Worm (Caenorhabditis elegans) whole organism, L1 larva: Measurements from ENCODE around the gene C14B1.12.

ENCODE experiments used
- C04F5.9 ChIP-seq: sonication (generic microtip); optimal IDR thresholded peaks from 2 replicates; lab custom pipeline; 2016; ENCODE audit warnings: missing genetic modification characterization, missing compliant biosample characterization
- C16A3.4 ChIP-seq: fragments of 150-350 bp; optimal IDR thresholded peaks from 2 replicates; lab custom pipeline; 2014; ENCODE audit warnings: missing biosample characterization, missing genetic modification characterization
- C34B4.2 ChIP-seq: sonication (generic microtip); optimal IDR thresholded peaks from 2 replicates; lab custom pipeline; 2017; ENCODE audit warnings: mild to moderate bottlenecking, missing genetic modification characterization, missing compliant biosample characterization
- aha-1 ChIP-seq: fragments of 150-350 bp; optimal IDR thresholded peaks from 2 replicates; lab custom pipeline; 2014; ENCODE audit warnings: missing biosample characterization, missing genetic modification characterization
- blmp-1 ChIP-seq: fragments of 150-350 bp; optimal IDR thresholded peaks from 2 replicates; lab custom pipeline; 2014; ENCODE audit warnings: missing biosample characterization, missing genetic modification characterization
- ceh-8 ChIP-seq: fragments of 200-800 bp; sonication (Bioruptor generic); optimal IDR thresholded peaks from 2 replicates; lab custom pipeline; 2018; ENCODE audit warnings: mild to moderate bottlenecking, missing genetic modification characterization, moderate library complexity, missing compliant biosample characterization
- ceh-90 ChIP-seq: sonication (generic microtip); optimal IDR thresholded peaks from 2 replicates; lab custom pipeline; 2016; ENCODE audit warnings: missing genetic modification characterization, missing compliant biosample characterization
- dpl-1 ChIP-seq, 3 experiments: fragments of 150-350 bp in 2 of 3; sonication (generic microtip) in 1 of 3; optimal IDR thresholded peaks; 2 replicates each; lab custom pipeline; 2014 to 2017; ENCODE audit warnings: missing biosample characterization in 3 of 3, missing genetic modification characterization in 3 of 3, missing genetic modification reagents in 3 of 3
- dsc-1 ChIP-seq: sonication (generic microtip); optimal IDR thresholded peaks from 2 replicates; lab custom pipeline; 2016; ENCODE audit warnings: mild to moderate bottlenecking, missing genetic modification characterization, missing compliant biosample characterization
- efl-1 ChIP-seq, 4 experiments: fragments of 150-350 bp; optimal IDR thresholded peaks in 3 of 4; peaks in 1 of 4; 1 replicate in 1 of 4; 2 replicates in 3 of 4; lab custom pipeline; 2014; ENCODE audit warnings: missing biosample characterization in 2 of 4, missing genetic modification characterization in 2 of 4, missing genetic modification reagents in 2 of 4
- elt-2 ChIP-seq: sonication (generic microtip); optimal IDR thresholded peaks from 2 replicates; lab custom pipeline; 2016; ENCODE audit warnings: missing genetic modification characterization, mild to moderate bottlenecking, inconsistent platforms, missing compliant biosample characterization, missing genetic modification reagents
- ets-5 ChIP-seq: fragments of 200-800 bp; sonication (Bioruptor generic); IDR thresholded peaks from 2 replicates; pipeline ENCODE4 v1.3.6; 2022; ENCODE audit warnings: missing genetic modification characterization, missing compliant biosample characterization
- fkh-4 ChIP-seq: sonication (generic microtip); optimal IDR thresholded peaks from 2 replicates; lab custom pipeline; 2016; ENCODE audit warnings: missing compliant biosample characterization, missing genetic modification characterization, borderline replicate concordance
- fkh-8 ChIP-seq: sonication (generic microtip); optimal IDR thresholded peaks from 2 replicates; lab custom pipeline; 2016; ENCODE audit warnings: mild to moderate bottlenecking, missing genetic modification characterization, missing compliant biosample characterization
- hlh-17 ChIP-seq: fragments of 200-800 bp; sonication (Bioruptor generic); optimal IDR thresholded peaks from 2 replicates; lab custom pipeline; 2018; ENCODE audit warnings: missing genetic modification characterization, mild to moderate bottlenecking, missing compliant biosample characterization, moderate library complexity, borderline replicate concordance
- hpl-2 ChIP-seq: fragments of 150-350 bp; optimal IDR thresholded peaks from 2 replicates; lab custom pipeline; 2014; ENCODE audit warnings: missing biosample characterization, missing genetic modification reagents, missing genetic modification characterization
- lin-14 ChIP-seq: fragments of 200-800 bp; sonication (Bioruptor generic); optimal IDR thresholded peaks from 2 replicates; lab custom pipeline; 2018; ENCODE audit warnings: mild to moderate bottlenecking, missing genetic modification characterization, moderate library complexity, missing compliant biosample characterization
- lin-35 ChIP-seq, 2 experiments: fragments of 150-350 bp; optimal IDR thresholded peaks; 2 replicates each; lab custom pipeline; 2014; ENCODE audit warnings: missing biosample characterization in 2 of 2, missing genetic modification characterization in 2 of 2, missing genetic modification reagents in 2 of 2
- lsy-2 ChIP-seq, 2 experiments: fragments of 150-350 bp; optimal IDR thresholded peaks; 2 replicates each; lab custom pipeline; 2014; ENCODE audit warnings: missing biosample characterization in 2 of 2, missing genetic modification characterization in 2 of 2
- mab-9 ChIP-seq: fragments of 200-800 bp; sonication (Bioruptor generic); IDR thresholded peaks from 2 replicates; pipeline ENCODE4 v1.3.6; 2022; ENCODE audit warnings: missing genetic modification reagents, missing genetic modification characterization, missing compliant biosample characterization
- mdl-1 ChIP-seq, 2 experiments: fragments of 150-350 bp; optimal IDR thresholded peaks; 2 replicates each; lab custom pipeline; 2014 to 2017; ENCODE audit warnings: missing biosample characterization in 2 of 2, missing genetic modification characterization in 2 of 2, inconsistent platforms in 1 of 2
- nhr-11 ChIP-seq: fragments of 150-350 bp; optimal IDR thresholded peaks from 2 replicates; lab custom pipeline; 2014; ENCODE audit warnings: missing biosample characterization, missing genetic modification characterization
- nhr-71 ChIP-seq: sonication (generic microtip); optimal IDR thresholded peaks from 2 replicates; lab custom pipeline; 2016; ENCODE audit warnings: mild to moderate bottlenecking, missing genetic modification characterization, moderate library complexity, missing compliant biosample characterization
- nhr-84 ChIP-seq: sonication (generic microtip); optimal IDR thresholded peaks from 2 replicates; lab custom pipeline; 2017; ENCODE audit warnings: missing biosample characterization, missing genetic modification characterization
- pag-3 ChIP-seq: sonication (generic microtip); optimal IDR thresholded peaks from 2 replicates; lab custom pipeline; 2017; ENCODE audit warnings: missing genetic modification characterization, mild to moderate bottlenecking, missing compliant biosample characterization, antibody characterized with exemption, borderline replicate concordance; ENCODE audit not compliant: insufficient read depth
- pax-3 ChIP-seq: fragments of 200-800 bp; sonication (Bioruptor generic); optimal IDR thresholded peaks from 2 replicates; lab custom pipeline; 2018; ENCODE audit warnings: mild to moderate bottlenecking, missing genetic modification characterization, moderate library complexity, missing compliant biosample characterization
- pqm-1 ChIP-seq: sonication (generic microtip); optimal IDR thresholded peaks from 3 replicates; lab custom pipeline; 2017; ENCODE audit warnings: missing biosample characterization, missing genetic modification characterization
- rnt-1 ChIP-seq: sonication (generic microtip); optimal IDR thresholded peaks from 2 replicates; lab custom pipeline; 2016; ENCODE audit warnings: mild to moderate bottlenecking, missing genetic modification characterization, moderate library complexity, missing compliant biosample characterization
- snpc-4 ChIP-seq: fragments of 150-350 bp; optimal IDR thresholded peaks from 2 replicates; lab custom pipeline; 2014; ENCODE audit warnings: missing biosample characterization, missing genetic modification characterization
- snu-23 ChIP-seq: sonication (generic microtip); optimal IDR thresholded peaks from 2 replicates; lab custom pipeline; 2016; ENCODE audit warnings: missing genetic modification characterization, missing compliant biosample characterization
- sptf-1 ChIP-seq: fragments of 150-350 bp; optimal IDR thresholded peaks from 2 replicates; lab custom pipeline; 2014; ENCODE audit warnings: missing biosample characterization, missing genetic modification characterization
- swsn-7 ChIP-seq: sonication (generic microtip); optimal IDR thresholded peaks from 2 replicates; lab custom pipeline; 2016; ENCODE audit warnings: missing genetic modification characterization, missing compliant biosample characterization
- xbp-1 ChIP-seq: sonication (generic microtip); optimal IDR thresholded peaks from 2 replicates; lab custom pipeline; 2016; ENCODE audit warnings: missing genetic modification characterization, missing compliant biosample characterization
- zip-4 ChIP-seq: fragments of 200-800 bp; sonication (Bioruptor generic); optimal IDR thresholded peaks from 2 replicates; lab custom pipeline; 2018; ENCODE audit warnings: mild to moderate bottlenecking, missing genetic modification characterization, moderate library complexity, missing compliant biosample characterization
- ztf-11 ChIP-seq, 2 experiments: sonication (generic microtip); optimal IDR thresholded peaks; 2 replicates each; lab custom pipeline; 2016 to 2017; ENCODE audit warnings: missing genetic modification characterization in 2 of 2, missing biosample characterization in 1 of 2, missing compliant biosample characterization in 1 of 2

Gene C14B1.12

ce11 chrIII:3768200-3768599 is 43.4 kb upstream of the C14B1.12 start, which contains the start of gene gmeb-3:
Gene gmeb-3, plus strand, starts transcription at chrIII:3768500.
- TF ChIP-seq xbp-1 (no peak), nhr-11 (tag; lab: Kevin White, UChicago) (no peak), efl-1 (optimal IDR thresholded peaks at IDR 0.05; lab: Kevin White, UChicago) (no peak), efl-1 (GFP tag; optimal IDR thresholded peaks at IDR 0.05 in 1 of 2; lab: Kevin White, UChicago) (no peak), mdl-1 (tag; optimal IDR thresholded peaks at IDR 0.05; lab: Kevin White, UChicago) (no peak), snu-23 (GFP tag; lab: Kevin White, UChicago) (no peak), lin-14 (no peak), aha-1 (tag; lab: Kevin White, UChicago) (no peak), hlh-17 (GFP tag; lab: Kevin White, UChicago) (no peak), zip-4 (GFP tag; lab: Kevin White, UChicago) (no peak)

ce11 chrIII:3765460-3765859 is 40.7 kb upstream of the C14B1.12 start, which contains the start of gene C44F1.1:
Gene C44F1.1, minus strand, starts transcription at chrIII:3765560.
- TF ChIP-seq dpl-1 (GFP tag; optimal IDR thresholded peaks at IDR 0.05; lab: Kevin White, UChicago) (no peak), ceh-8 (GFP tag; lab: Kevin White, UChicago) (peak; percentile 88), pqm-1 (tag; lab: Kevin White, UChicago) (no peak), nhr-71 (peak; percentile 33), fkh-8 (tag; lab: Kevin White, UChicago) (peak; percentile 14)

ce11 chrIII:3764584-3764983 is 39.8 kb upstream of the C14B1.12 start:
- TF ChIP-seq hpl-2 (GFP tag; lab: Kevin White, UChicago) (no peak), snpc-4 (peak; percentile 0)

- TF ChIP-seq elt-2: peak; percentile 24
- TF ChIP-seq efl-1 (optimal IDR thresholded peaks at IDR 0.05; lab: Kevin White, UChicago): no peak
- peak in 1 of 2 experiments; percentile 67 for TF ChIP-seq efl-1 (GFP tag; optimal IDR thresholded peaks at IDR 0.05 in 1 of 2; lab: Kevin White, UChicago)
- peak in 1 of 2 experiments; percentile 27 for TF ChIP-seq lin-35 (GFP tag; optimal IDR thresholded peaks at IDR 0.05; lab: Kevin White, UChicago)
- TF ChIP-seq ets-5 (GFP tag; lab: Robert Waterston, UW): no peak
Observed at ce11 chrIII:3764043-3764442, 39.3 kb upstream of the C14B1.12 start.

- TF ChIP-seq pax-3 (tag; lab: Kevin White, UChicago): peak; percentile 12
- TF ChIP-seq fkh-8 (tag; lab: Kevin White, UChicago): peak; percentile 21
- no peak for TF ChIP-seq C04F5.9 (tag; lab: Kevin White, UChicago)
- TF ChIP-seq dsc-1 (tag; lab: Kevin White, UChicago): peak; percentile 72
Observed at ce11 chrIII:3759312-3759711, 34.5 kb upstream of the C14B1.12 start, which contains the start of gene arcp-1. Gene arcp-1, minus strand, starts transcription at chrIII:3759412.

ce11 chrIII:3745138-3745537 is 20.4 kb upstream of the C14B1.12 start, which contains the start of gene lin-48:
Gene lin-48, plus strand, starts transcription at chrIII:3745438.
- TF ChIP-seq aha-1 (tag; lab: Kevin White, UChicago) (no peak), ceh-90 (tag; lab: Kevin White, UChicago) (no peak), mab-9 (GFP tag; lab: Robert Waterston, UW) (no peak), C16A3.4 (no peak), mdl-1 (tag; optimal IDR thresholded peaks at IDR 0.05; lab: Kevin White, UChicago) (no peak), rnt-1 (tag; lab: Kevin White, UChicago) (no peak)

- no peak for TF ChIP-seq ets-5 (GFP tag; lab: Robert Waterston, UW)
Observed at ce11 chrIII:3743367-3743766, 18.6 kb upstream of the C14B1.12 start.

- TF ChIP-seq hlh-17 (GFP tag; lab: Kevin White, UChicago) (no peak), swsn-7 (tag; lab: Kevin White, UChicago) (no peak), elt-2 (no peak), nhr-84 (no peak), sptf-1 (no peak), C16A3.4 (no peak), hpl-2 (GFP tag; lab: Kevin White, UChicago) (no peak), C34B4.2 (no peak), ztf-11 (tag; optimal IDR thresholded peaks at IDR 0.05; lab: Kevin White, UChicago) (no peak), zip-4 (GFP tag; lab: Kevin White, UChicago) (no peak), pag-3 (tag; lab: Kevin White, UChicago) (no peak), rnt-1 (tag; lab: Kevin White, UChicago) (no peak), fkh-4 (no peak), blmp-1 (tag; lab: Kevin White, UChicago) (no peak), lsy-2 (tag; optimal IDR thresholded peaks at IDR 0.05; lab: Kevin White, UChicago) (no peak)
Observed at ce11 chrIII:3742090-3742489, 17.3 kb upstream of the C14B1.12 start.
